Worm (Caenorhabditis elegans): ENCODE results near the gene mltn-12.

The mltn-12 gene

ce11 chrIV:8984566-8984965 lies 8.3 kb upstream of the mltn-12 start, which contains the start of gene nstp-1:
Gene nstp-1, plus strand, starts transcription at chrIV:8984866.
- no peak for TF ChIP-seq pag-3 (tag; optimal IDR thresholded peaks at IDR 0.05; ENCODE audit: borderline replicate concordance)
- no peak for TF ChIP-seq C08G9.2 (tag; optimal IDR thresholded peaks at IDR 0.05)
- no peak for TF ChIP-seq pha-4 (tag; optimal IDR thresholded peaks at IDR 0.05)
- TF ChIP-seq pha-2 (tag; optimal IDR thresholded peaks at IDR 0.05) = no peak
- no peak for TF ChIP-seq ceh-30 (tag; optimal IDR thresholded peaks at IDR 0.05)
- no peak for TF ChIP-seq K02D7.2 (tag; optimal IDR thresholded peaks at IDR 0.05)
- TF ChIP-seq ceh-34 (tag; optimal IDR thresholded peaks at IDR 0.05) = no peak
- TF ChIP-seq K09A11.1 (tag; optimal IDR thresholded peaks at IDR 0.05; ENCODE audit: insufficient read depth) = no peak
- TF ChIP-seq hlh-13 (GFP tag; optimal IDR thresholded peaks at IDR 0.05) = no peak
- no peak for TF ChIP-seq T23F11.4 (GFP tag; optimal IDR thresholded peaks at IDR 0.05)
- TF ChIP-seq tbx-7 (tag; optimal IDR thresholded peaks at IDR 0.05) = no peak
- TF ChIP-seq zip-5 (tag; optimal IDR thresholded peaks at IDR 0.05) = no peak
- TF ChIP-seq elt-2 (tag; optimal IDR thresholded peaks at IDR 0.05) = no peak
- TF ChIP-seq syd-9 (tag; optimal IDR thresholded peaks at IDR 0.05) = no peak
- no peak for TF ChIP-seq unc-3 (GFP tag; conservative IDR thresholded peaks at IDR 0.05)
- no peak for TF ChIP-seq unc-3 (tag; optimal IDR thresholded peaks at IDR 0.05)
- TF ChIP-seq tbx-2 (tag; optimal IDR thresholded peaks at IDR 0.05) = no peak
- TF ChIP-seq hlh-15 (tag; optimal IDR thresholded peaks at IDR 0.05) = no peak

DNA sequence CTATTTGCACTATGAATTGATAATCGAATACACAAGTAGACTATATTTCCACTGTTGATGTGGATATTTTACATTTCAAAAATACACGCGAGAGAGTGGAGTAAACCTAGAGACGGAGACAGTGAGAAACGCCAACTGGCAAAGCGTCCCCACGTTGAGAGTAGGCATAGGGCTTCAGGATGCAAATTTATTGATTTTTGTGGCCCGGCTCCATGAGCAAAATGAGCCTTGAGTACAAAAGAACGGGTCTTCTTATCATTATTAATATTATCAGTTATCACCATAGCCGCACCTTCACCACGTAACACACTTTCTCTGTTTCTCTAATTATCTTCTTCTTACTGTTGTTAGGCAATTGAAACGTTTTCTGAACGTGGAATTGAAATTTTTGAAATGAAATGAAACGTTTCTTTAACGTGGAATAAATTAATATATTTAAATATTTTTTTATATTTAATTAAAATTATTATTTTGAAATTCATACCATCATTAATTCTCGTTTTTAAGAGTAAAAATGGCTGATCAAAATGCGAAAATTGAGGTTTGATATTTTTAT lies 6.0 kb upstream of the mltn-12 start, which contains the start of gene bre-1:
Gene bre-1, plus strand, starts transcription at position 506 of the 556 bp plus-strand sequence.
- TF ChIP-seq hlh-30 (tag; optimal IDR thresholded peaks at IDR 0.05; ENCODE audit: insufficient read depth) = no peak
- TF ChIP-seq pax-1 (tag; optimal IDR thresholded peaks at IDR 0.05) = no peak
- peak; percentile 81 for TF ChIP-seq ceh-48 (tag; optimal IDR thresholded peaks at IDR 0.05)
- no peak for TF ChIP-seq tbx-7 (tag; optimal IDR thresholded peaks at IDR 0.05)
- TF ChIP-seq eyg-1 (tag; optimal IDR thresholded peaks at IDR 0.05) = no peak
- TF ChIP-seq F13H6.1 (tag; optimal IDR thresholded peaks at IDR 0.05) = no peak
- no peak for TF ChIP-seq unc-42 (tag; optimal IDR thresholded peaks at IDR 0.05)
- TF ChIP-seq hlh-15 (tag; optimal IDR thresholded peaks at IDR 0.05) = no peak
- TF ChIP-seq elt-2 (tag; optimal IDR thresholded peaks at IDR 0.05) = peak; percentile 81
- no peak for TF ChIP-seq lim-6 (tag; optimal IDR thresholded peaks at IDR 0.05)
- no peak for TF ChIP-seq nhr-232 (tag; optimal IDR thresholded peaks at IDR 0.05)
- TF ChIP-seq nfya-1 (tag; optimal IDR thresholded peaks at IDR 0.05) = peak; percentile 19
- no peak for TF ChIP-seq pqm-1 (tag; optimal IDR thresholded peaks at IDR 0.05)
- TF ChIP-seq ceh-34 (tag; optimal IDR thresholded peaks at IDR 0.05) = no peak
- no peak for TF ChIP-seq sox-4 (tag; optimal IDR thresholded peaks at IDR 0.05)
- TF ChIP-seq C08G9.2 (tag; optimal IDR thresholded peaks at IDR 0.05) = no peak
- no peak for TF ChIP-seq C38D4.7 (GFP tag; optimal IDR thresholded peaks at IDR 0.05)

DNA sequence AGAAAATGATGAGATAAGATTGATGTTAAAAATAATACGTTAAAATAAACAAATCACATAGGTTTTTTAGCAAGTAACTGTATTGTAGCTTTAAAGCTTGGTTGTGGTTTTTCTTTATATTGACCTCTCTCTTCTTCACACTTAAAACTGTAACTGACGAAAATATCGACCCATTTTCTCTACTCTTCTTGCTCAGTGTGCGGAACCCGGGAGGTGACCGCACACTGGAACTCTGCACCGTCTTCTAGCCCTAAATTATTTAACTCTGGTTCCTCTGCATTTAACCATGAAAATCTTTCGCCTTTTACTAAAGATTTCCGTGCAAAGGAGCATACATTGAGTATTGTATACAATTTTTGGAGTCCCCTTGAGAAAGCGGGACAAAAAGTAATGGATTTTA lies 1.6 kb downstream of the mltn-12 start:
- TF ChIP-seq zip-5 (tag; optimal IDR thresholded peaks at IDR 0.05) = no peak
- TF ChIP-seq nfya-1 (tag; optimal IDR thresholded peaks at IDR 0.05) = no peak
- TF ChIP-seq hlh-8 (tag; optimal IDR thresholded peaks at IDR 0.05) = no peak
- no peak for TF ChIP-seq elt-2 (tag; optimal IDR thresholded peaks at IDR 0.05)
- TF ChIP-seq pqm-1 (tag; optimal IDR thresholded peaks at IDR 0.05) = no peak
- no peak for TF ChIP-seq pha-2 (tag; optimal IDR thresholded peaks at IDR 0.05)
- TF ChIP-seq pag-3 (tag; optimal IDR thresholded peaks at IDR 0.05; ENCODE audit: borderline replicate concordance) = no peak
- no peak for TF ChIP-seq hlh-15 (tag; optimal IDR thresholded peaks at IDR 0.05)

DNA sequence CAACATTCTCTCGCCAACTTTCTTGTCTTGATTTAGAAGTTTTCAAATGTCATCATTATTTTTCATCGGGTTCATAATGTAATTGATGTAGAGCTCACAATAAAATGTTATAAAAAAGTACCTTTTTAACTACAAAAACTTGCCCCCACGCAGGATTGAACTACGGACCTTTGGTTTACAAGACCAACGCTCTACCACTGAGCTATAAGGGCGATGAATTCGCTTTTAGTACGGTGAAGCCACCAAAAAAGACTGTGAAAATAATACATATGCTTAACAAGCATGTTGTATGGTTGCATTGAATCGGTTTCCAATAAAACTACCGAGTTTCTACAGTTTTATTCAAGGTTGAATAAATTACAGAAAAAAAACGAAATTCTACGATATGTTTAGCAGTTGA lies 7.8 kb downstream of the mltn-12 start:
- TF ChIP-seq pros-1 (tag; optimal IDR thresholded peaks at IDR 0.05) = no peak
- TF ChIP-seq pax-1 (tag; optimal IDR thresholded peaks at IDR 0.05) = no peak
- TF ChIP-seq lim-6 (tag; optimal IDR thresholded peaks at IDR 0.05) = no peak
- no peak for TF ChIP-seq ztf-16 (tag; optimal IDR thresholded peaks at IDR 0.05)

- TF ChIP-seq sdc-2 (tag; optimal IDR thresholded peaks at IDR 0.05) = no peak
- no peak for TF ChIP-seq ceh-30 (tag; optimal IDR thresholded peaks at IDR 0.05)
- TF ChIP-seq che-1 (tag; optimal IDR thresholded peaks at IDR 0.05) = no peak
- TF ChIP-seq pha-4 (tag; optimal IDR thresholded peaks at IDR 0.05) = no peak
- TF ChIP-seq lim-6 (tag; optimal IDR thresholded peaks at IDR 0.05) = no peak
- TF ChIP-seq ceh-45 (GFP tag; IDR thresholded peaks at IDR 0.05) = no peak
- no peak for TF ChIP-seq hlh-8 (tag; optimal IDR thresholded peaks at IDR 0.05)
- no peak for TF ChIP-seq ceh-9 (tag; optimal IDR thresholded peaks at IDR 0.05)
- no peak for TF ChIP-seq ama-1 (optimal IDR thresholded peaks at IDR 0.05)
- TF ChIP-seq unc-42 (tag; optimal IDR thresholded peaks at IDR 0.05) = no peak
- no peak for TF ChIP-seq rnt-1 (tag; optimal IDR thresholded peaks at IDR 0.05)
- TF ChIP-seq hlh-13 (GFP tag; optimal IDR thresholded peaks at IDR 0.05) = no peak
- no peak for TF ChIP-seq K09A11.1 (tag; optimal IDR thresholded peaks at IDR 0.05; ENCODE audit: insufficient read depth)
- no peak for TF ChIP-seq hlh-30 (tag; optimal IDR thresholded peaks at IDR 0.05; ENCODE audit: insufficient read depth)
- no peak for TF ChIP-seq odd-2 (tag; optimal IDR thresholded peaks at IDR 0.05)
- TF ChIP-seq nfya-1 (tag; optimal IDR thresholded peaks at IDR 0.05) = no peak
- no peak for TF ChIP-seq C08G9.2 (tag; optimal IDR thresholded peaks at IDR 0.05)
- no peak for TF ChIP-seq unc-86 (tag; optimal IDR thresholded peaks at IDR 0.05)
- TF ChIP-seq K02D7.2 (tag; optimal IDR thresholded peaks at IDR 0.05) = no peak
- TF ChIP-seq madf-2 (tag; optimal IDR thresholded peaks at IDR 0.05) = no peak
These were observed 8.3 kb downstream of the mltn-12 start for ce11 chrIV:9001184-9001583.
